Worm (Caenorhabditis elegans) whole organism, L3 larva: Measurements from ENCODE around the gene cept-2.

ENCODE experiments used
- fkh-10 ChIP-seq: sonication (generic microtip); optimal IDR thresholded peaks from 2 replicates; lab custom pipeline; 2017; ENCODE audit warnings: missing biosample characterization, missing genetic modification reagents, missing genetic modification characterization
- mdl-1 ChIP-seq: fragments of 150-350 bp; optimal IDR thresholded peaks from 2 replicates; lab custom pipeline; 2014; ENCODE audit warnings: missing biosample characterization, missing genetic modification characterization
- nhr-23 ChIP-seq: fragments of 150-350 bp; optimal IDR thresholded peaks from 2 replicates; lab custom pipeline; 2014; ENCODE audit warnings: missing biosample characterization, missing genetic modification reagents, missing genetic modification characterization
- nhr-25 ChIP-seq: sonication (generic microtip); optimal IDR thresholded peaks from 2 replicates; lab custom pipeline; 2017; ENCODE audit warnings: missing biosample characterization, missing genetic modification characterization
- pha-4 ChIP-seq: fragments of 150-350 bp; optimal IDR thresholded peaks from 2 replicates; lab custom pipeline; 2014; ENCODE audit warnings: missing biosample characterization, missing genetic modification reagents, missing genetic modification characterization

ce11 chrV:14350498-14350897 is 2.9 kb downstream of the cept-2 start:
- TF ChIP-seq nhr-25 (tag; lab: Kevin White, UChicago) (no peak), nhr-23 (tag; lab: Kevin White, UChicago) (no peak), mdl-1 (tag; lab: Kevin White, UChicago) (no peak), fkh-10 (GFP tag; lab: Kevin White, UChicago) (no peak), pha-4 (tag; lab: Kevin White, UChicago) (no peak)
